Worm (Caenorhabditis elegans) whole organism, L1 larva: ENCODE results near the gene tmem-138.

Experiments used
- C04F5.9 ChIP-seq: sonication (generic microtip); optimal IDR thresholded peaks from 2 replicates; lab custom pipeline; 2016; ENCODE audit warnings: missing genetic modification characterization, missing compliant biosample characterization
- C16A3.4 ChIP-seq: fragments of 150-350 bp; optimal IDR thresholded peaks from 2 replicates; lab custom pipeline; 2014; ENCODE audit warnings: missing biosample characterization, missing genetic modification characterization
- F16B12.6 ChIP-seq: fragments of 150-350 bp; optimal IDR thresholded peaks from 2 replicates; lab custom pipeline; 2014; ENCODE audit warnings: missing biosample characterization, missing genetic modification characterization
- aha-1 ChIP-seq: fragments of 150-350 bp; optimal IDR thresholded peaks from 2 replicates; lab custom pipeline; 2014; ENCODE audit warnings: missing biosample characterization, missing genetic modification characterization
- alr-1 ChIP-seq: fragments of 200-800 bp; sonication (Bioruptor generic); optimal IDR thresholded peaks from 2 replicates; lab custom pipeline; 2018; ENCODE audit warnings: borderline replicate concordance, mild to moderate bottlenecking, missing genetic modification characterization, missing compliant biosample characterization
- aly-2 ChIP-seq: fragments of 150-350 bp; optimal IDR thresholded peaks from 2 replicates; lab custom pipeline; 2014; ENCODE audit warnings: missing biosample characterization, missing genetic modification characterization
- ama-1 ChIP-seq: fragments of 150-350 bp; optimal IDR thresholded peaks from 2 replicates; lab custom pipeline; 2014
- blmp-1 ChIP-seq: fragments of 150-350 bp; optimal IDR thresholded peaks from 2 replicates; lab custom pipeline; 2014; ENCODE audit warnings: missing biosample characterization, missing genetic modification characterization
- ceh-82 ChIP-seq, 3 experiments: fragments of 150-350 bp in 1 of 3; sonication (generic microtip) in 2 of 3; optimal IDR thresholded peaks; 2 replicates each; lab custom pipeline; 2014 to 2017; ENCODE audit warnings: missing biosample characterization in 3 of 3, missing genetic modification characterization in 3 of 3
- ceh-88 ChIP-seq: fragments of 200-800 bp; sonication (Bioruptor generic); IDR thresholded peaks from 2 replicates; pipeline ENCODE4 v1.3.6; 2022; ENCODE audit warnings: missing genetic modification characterization, missing compliant biosample characterization
- ceh-90 ChIP-seq: sonication (generic microtip); optimal IDR thresholded peaks from 2 replicates; lab custom pipeline; 2016; ENCODE audit warnings: missing genetic modification characterization, missing compliant biosample characterization
- efl-3 ChIP-seq: fragments of 200-800 bp; sonication (Bioruptor generic); optimal IDR thresholded peaks from 2 replicates; lab custom pipeline; 2018; ENCODE audit warnings: mild to moderate bottlenecking, missing genetic modification characterization, missing compliant biosample characterization
- egl-27 ChIP-seq, 2 experiments: fragments of 150-350 bp in 1 of 2; sonication (generic microtip); optimal IDR thresholded peaks; 3 replicates each; lab custom pipeline; 2017 to 2018; ENCODE audit warnings: missing biosample characterization in 2 of 2, missing genetic modification characterization in 2 of 2, missing genetic modification reagents in 2 of 2
- elt-2 ChIP-seq: sonication (generic microtip); optimal IDR thresholded peaks from 2 replicates; lab custom pipeline; 2016; ENCODE audit warnings: missing genetic modification characterization, mild to moderate bottlenecking, inconsistent platforms, missing compliant biosample characterization, missing genetic modification reagents
- elt-3 ChIP-seq, 6 experiments: fragments of 150-350 bp in 1 of 6; sonication (generic microtip); optimal IDR thresholded peaks; 2 replicates each; lab custom pipeline; 2017 to 2018; ENCODE audit warnings: missing biosample characterization in 6 of 6, missing genetic modification characterization in 6 of 6, inconsistent platforms in 1 of 6
- ets-5 ChIP-seq: fragments of 200-800 bp; sonication (Bioruptor generic); IDR thresholded peaks from 2 replicates; pipeline ENCODE4 v1.3.6; 2022; ENCODE audit warnings: missing genetic modification characterization, missing compliant biosample characterization
- fkh-4 ChIP-seq: sonication (generic microtip); optimal IDR thresholded peaks from 2 replicates; lab custom pipeline; 2016; ENCODE audit warnings: missing compliant biosample characterization, missing genetic modification characterization, borderline replicate concordance
- fos-1 ChIP-seq: fragments of 150-350 bp; optimal IDR thresholded peaks from 2 replicates; lab custom pipeline; 2014; ENCODE audit warnings: missing biosample characterization, missing genetic modification characterization
- grh-1 ChIP-seq: fragments of 200-800 bp; sonication (Bioruptor generic); IDR thresholded peaks from 2 replicates; pipeline ENCODE4 v1.3.6; 2022; ENCODE audit warnings: missing genetic modification reagents, missing genetic modification characterization, missing compliant biosample characterization
- hpl-2 ChIP-seq: fragments of 150-350 bp; optimal IDR thresholded peaks from 2 replicates; lab custom pipeline; 2014; ENCODE audit warnings: missing biosample characterization, missing genetic modification reagents, missing genetic modification characterization
- irx-1 ChIP-seq: sonication (generic microtip); optimal IDR thresholded peaks from 2 replicates; lab custom pipeline; 2016; ENCODE audit warnings: missing genetic modification characterization, missing compliant biosample characterization
- lin-13 ChIP-seq: fragments of 150-350 bp; optimal IDR thresholded peaks from 2 replicates; lab custom pipeline; 2014; ENCODE audit warnings: missing biosample characterization, missing genetic modification reagents, missing genetic modification characterization
- lin-15B ChIP-seq: fragments of 150-350 bp; sonication (generic microtip); optimal IDR thresholded peaks from 3 replicates; lab custom pipeline; 2014; ENCODE audit warnings: missing biosample characterization, missing genetic modification characterization
- lin-35 ChIP-seq, 2 experiments: fragments of 150-350 bp; optimal IDR thresholded peaks; 2 replicates each; lab custom pipeline; 2014; ENCODE audit warnings: missing biosample characterization in 2 of 2, missing genetic modification characterization in 2 of 2, missing genetic modification reagents in 2 of 2
- lir-3 ChIP-seq: sonication (generic microtip); optimal IDR thresholded peaks from 2 replicates; lab custom pipeline; 2016; ENCODE audit warnings: mild to moderate bottlenecking, missing genetic modification characterization, moderate library complexity, missing compliant biosample characterization; ENCODE audit not compliant: poor library complexity
- lsy-2 ChIP-seq, 2 experiments: fragments of 150-350 bp; optimal IDR thresholded peaks; 2 replicates each; lab custom pipeline; 2014; ENCODE audit warnings: missing biosample characterization in 2 of 2, missing genetic modification characterization in 2 of 2
- mab-9 ChIP-seq: fragments of 200-800 bp; sonication (Bioruptor generic); IDR thresholded peaks from 2 replicates; pipeline ENCODE4 v1.3.6; 2022; ENCODE audit warnings: missing genetic modification reagents, missing genetic modification characterization, missing compliant biosample characterization
- mdl-1 ChIP-seq, 2 experiments: fragments of 150-350 bp; optimal IDR thresholded peaks; 2 replicates each; lab custom pipeline; 2014 to 2017; ENCODE audit warnings: missing biosample characterization in 2 of 2, missing genetic modification characterization in 2 of 2, inconsistent platforms in 1 of 2
- mep-1 ChIP-seq: fragments of 150-350 bp; optimal IDR thresholded peaks from 2 replicates; lab custom pipeline; 2014; ENCODE audit warnings: missing biosample characterization, missing genetic modification characterization
- nhr-12 ChIP-seq: sonication (generic microtip); optimal IDR thresholded peaks from 2 replicates; lab custom pipeline; 2017; ENCODE audit warnings: missing biosample characterization, missing genetic modification characterization
- nhr-19 ChIP-seq: fragments of 200-800 bp; sonication (Bioruptor generic); conservative IDR thresholded peaks from 2 replicates; pipeline ENCODE4 v1.3.6; 2022; ENCODE audit warnings: missing genetic modification characterization, missing compliant biosample characterization
- nhr-20 ChIP-seq: sonication (generic microtip); optimal IDR thresholded peaks from 2 replicates; lab custom pipeline; 2016; ENCODE audit warnings: mild to moderate bottlenecking, missing genetic modification characterization, missing compliant biosample characterization
- nhr-237 ChIP-seq: fragments of 150-350 bp; optimal IDR thresholded peaks from 2 replicates; lab custom pipeline; 2014; ENCODE audit warnings: missing biosample characterization, missing genetic modification characterization
- nhr-28 ChIP-seq: fragments of 150-350 bp; optimal IDR thresholded peaks from 2 replicates; lab custom pipeline; 2014; ENCODE audit warnings: missing biosample characterization, missing genetic modification characterization
- nhr-47 ChIP-seq: sonication (generic microtip); optimal IDR thresholded peaks from 2 replicates; lab custom pipeline; 2016; ENCODE audit warnings: mild to moderate bottlenecking, missing genetic modification characterization, moderate library complexity, missing compliant biosample characterization
- nhr-71 ChIP-seq: sonication (generic microtip); optimal IDR thresholded peaks from 2 replicates; lab custom pipeline; 2016; ENCODE audit warnings: mild to moderate bottlenecking, missing genetic modification characterization, moderate library complexity, missing compliant biosample characterization
- nhr-77 ChIP-seq: fragments of 150-350 bp; optimal IDR thresholded peaks from 2 replicates; lab custom pipeline; 2014; ENCODE audit warnings: missing biosample characterization, missing genetic modification characterization
- nhr-85 ChIP-seq: sonication (generic microtip); peaks from one replicate; lab custom pipeline; 2016; ENCODE audit warnings: missing genetic modification characterization, inconsistent platforms, missing compliant biosample characterization
- nhr-90 ChIP-seq: sonication (generic microtip); optimal IDR thresholded peaks from 2 replicates; lab custom pipeline; 2016; ENCODE audit warnings: mild to moderate bottlenecking, missing genetic modification characterization, missing compliant biosample characterization; ENCODE audit not compliant: poor library complexity
- pag-3 ChIP-seq: sonication (generic microtip); optimal IDR thresholded peaks from 2 replicates; lab custom pipeline; 2017; ENCODE audit warnings: missing genetic modification characterization, mild to moderate bottlenecking, missing compliant biosample characterization, antibody characterized with exemption, borderline replicate concordance; ENCODE audit not compliant: insufficient read depth
- rnt-1 ChIP-seq: sonication (generic microtip); optimal IDR thresholded peaks from 2 replicates; lab custom pipeline; 2016; ENCODE audit warnings: mild to moderate bottlenecking, missing genetic modification characterization, moderate library complexity, missing compliant biosample characterization
- snu-23 ChIP-seq: sonication (generic microtip); optimal IDR thresholded peaks from 2 replicates; lab custom pipeline; 2016; ENCODE audit warnings: missing genetic modification characterization, missing compliant biosample characterization
- sox-4 ChIP-seq: sonication (generic microtip); optimal IDR thresholded peaks from 2 replicates; lab custom pipeline; 2016; ENCODE audit warnings: missing genetic modification characterization, missing compliant biosample characterization
- tbx-2 ChIP-seq: sonication (generic microtip); optimal IDR thresholded peaks from 2 replicates; lab custom pipeline; 2016; ENCODE audit warnings: missing genetic modification characterization, missing compliant biosample characterization
- unc-130 ChIP-seq: fragments of 150-350 bp; optimal IDR thresholded peaks from 2 replicates; lab custom pipeline; 2017; ENCODE audit warnings: missing biosample characterization, missing genetic modification characterization, inconsistent platforms
- unc-62 ChIP-seq: fragments of 150-350 bp; optimal IDR thresholded peaks from 2 replicates; lab custom pipeline; 2014; ENCODE audit warnings: missing biosample characterization, missing genetic modification reagents, missing genetic modification characterization
- unc-86 ChIP-seq: sonication (generic microtip); optimal IDR thresholded peaks from 2 replicates; lab custom pipeline; 2016; ENCODE audit warnings: missing genetic modification characterization, missing compliant biosample characterization
- unc-98 ChIP-seq: fragments of 200-800 bp; sonication (Bioruptor generic); IDR thresholded peaks from 2 replicates; pipeline ENCODE4 v1.3.6; 2022; ENCODE audit warnings: missing genetic modification characterization, missing compliant biosample characterization
- zag-1 ChIP-seq: fragments of 150-350 bp; optimal IDR thresholded peaks from 2 replicates; lab custom pipeline; 2014; ENCODE audit warnings: missing biosample characterization, missing genetic modification characterization
- zip-4 ChIP-seq: fragments of 200-800 bp; sonication (Bioruptor generic); optimal IDR thresholded peaks from 2 replicates; lab custom pipeline; 2018; ENCODE audit warnings: mild to moderate bottlenecking, missing genetic modification characterization, moderate library complexity, missing compliant biosample characterization
- ztf-11 ChIP-seq, 2 experiments: sonication (generic microtip); optimal IDR thresholded peaks; 2 replicates each; lab custom pipeline; 2016 to 2017; ENCODE audit warnings: missing genetic modification characterization in 2 of 2, missing biosample characterization in 1 of 2, missing compliant biosample characterization in 1 of 2
- ztf-4 ChIP-seq: fragments of 150-350 bp; optimal IDR thresholded peaks from 2 replicates; lab custom pipeline; 2014; ENCODE audit warnings: missing biosample characterization, missing genetic modification characterization

tmem-138 gene

ce11 chrII:8185016-8185493 is 27.9 kb downstream of the tmem-138 start, which contains the start of the genes mig-5 and cct-1:
mig-5 (minus strand) TSS chrII:8185023.
cct-1 (plus strand) TSS chrII:8185443.
- TF ChIP-seq ztf-4 (tag; lab: Kevin White, UChicago) = peak; percentile 95
- TF ChIP-seq snu-23 (GFP tag; lab: Kevin White, UChicago) = peak; percentile 99
- peak; percentile 40 to 87 for TF ChIP-seq ztf-11 (tag; optimal IDR thresholded peaks at IDR 0.05; lab: Kevin White, UChicago)
- TF ChIP-seq elt-2 (tag; lab: Kevin White, UChicago) = peak; percentile 90
- TF ChIP-seq elt-3 (tag; optimal IDR thresholded peaks at IDR 0.05; lab: Kevin White, UChicago) = peak in 5 of 6 experiments; percentile 63 to 99 (median 91)
- no peak for TF ChIP-seq alr-1 (tag; lab: Kevin White, UChicago)
- TF ChIP-seq sox-4 (tag; lab: Kevin White, UChicago) = peak; percentile 94
- TF ChIP-seq unc-130 = peak; percentile 100
- TF ChIP-seq blmp-1 (tag; lab: Kevin White, UChicago) = peak; percentile 92
- peak; percentile 99 for TF ChIP-seq nhr-20
- peak; percentile 98 for TF ChIP-seq tbx-2 (tag; lab: Kevin White, UChicago)
- TF ChIP-seq ama-1 (lab: Kevin White, UChicago) = peak; percentile 89
- TF ChIP-seq fkh-4 (tag; lab: Kevin White, UChicago) = peak; percentile 91
- TF ChIP-seq lir-3 (tag; lab: Kevin White, UChicago) = peak; percentile 95
- TF ChIP-seq egl-27 (tag; optimal IDR thresholded peaks at IDR 0.05; lab: Kevin White, UChicago) = peak; percentile 73 to 88
- peak; percentile 99 for TF ChIP-seq mep-1
- peak; percentile 81 for TF ChIP-seq efl-3 (GFP tag; lab: Kevin White, UChicago)
- TF ChIP-seq hpl-2 = peak; percentile 95
- peak; percentile 99 for TF ChIP-seq nhr-71 (tag; lab: Kevin White, UChicago)
- TF ChIP-seq lin-15B (tag; lab: Kevin White, UChicago) = peak; percentile 98
- TF ChIP-seq C04F5.9 (tag; lab: Kevin White, UChicago) = peak; percentile 100
- peak; percentile 95 for TF ChIP-seq nhr-237 (tag; lab: Kevin White, UChicago)
- peak; percentile 98 for TF ChIP-seq nhr-19
- peak; percentile 98 for TF ChIP-seq rnt-1
- peak; percentile 26 for TF ChIP-seq nhr-28 (tag; lab: Kevin White, UChicago)
- peak; percentile 94 for TF ChIP-seq mab-9
- peak; percentile 98 for TF ChIP-seq nhr-90 (tag; lab: Kevin White, UChicago)
- TF ChIP-seq ets-5 = no peak
- peak; percentile 49 for TF ChIP-seq nhr-12 (tag; lab: Kevin White, UChicago)
- peak; percentile 90 for TF ChIP-seq nhr-77
- TF ChIP-seq pag-3 (tag; lab: Kevin White, UChicago) = peak; percentile 53
- TF ChIP-seq fos-1 (tag; lab: Kevin White, UChicago) = peak; percentile 95
- peak; percentile 97 for TF ChIP-seq irx-1 (tag; lab: Kevin White, UChicago)
- peak; percentile 99 for TF ChIP-seq nhr-85
- peak; percentile 78 for TF ChIP-seq aha-1 (tag; lab: Kevin White, UChicago)
- TF ChIP-seq unc-86 (tag; lab: Kevin White, UChicago) = peak; percentile 98
- TF ChIP-seq grh-1 (GFP tag; lab: Robert Waterston, UW) = peak; percentile 98
- peak; percentile 99 for TF ChIP-seq nhr-47 (tag; lab: Kevin White, UChicago)
- TF ChIP-seq C16A3.4 (tag; lab: Kevin White, UChicago) = peak; percentile 98
- peak; percentile 45 for TF ChIP-seq unc-62 (GFP tag; lab: Kevin White, UChicago)
- TF ChIP-seq F16B12.6 = peak; percentile 75
- peak; percentile 97 to 99 (median 98) for TF ChIP-seq ceh-82 (tag; optimal IDR thresholded peaks at IDR 0.05; lab: Kevin White, UChicago)
- peak; percentile 91 for TF ChIP-seq zip-4 (GFP tag; lab: Kevin White, UChicago)
- TF ChIP-seq ceh-88 (GFP tag; lab: Robert Waterston, UW) = peak; percentile 96
- TF ChIP-seq lin-35 (GFP tag; optimal IDR thresholded peaks at IDR 0.05; lab: Kevin White, UChicago) = peak; percentile 92 to 94
- TF ChIP-seq aly-2 (tag; lab: Kevin White, UChicago) = peak; percentile 98
- TF ChIP-seq zag-1 (tag; lab: Kevin White, UChicago) = peak; percentile 87
- TF ChIP-seq lin-13 (GFP tag; lab: Kevin White, UChicago) = peak; percentile 97
- TF ChIP-seq mdl-1 (tag; optimal IDR thresholded peaks at IDR 0.05; lab: Kevin White, UChicago) = peak in 1 of 2 experiments; percentile 95
- TF ChIP-seq ceh-90 (tag; lab: Kevin White, UChicago) = peak; percentile 44
- peak; percentile 100 for TF ChIP-seq lsy-2 (tag; optimal IDR thresholded peaks at IDR 0.05; lab: Kevin White, UChicago)
- peak; percentile 59; the same call in 1 of the 2 replicates for TF ChIP-seq unc-98 (GFP tag; lab: Robert Waterston, UW)
